Fruit fly (Drosophila melanogaster): ENCODE measurements around the gene kto.

kto gene

dm6 chr3L:19813075-19813903 lies 23.1 kb upstream of the kto start, which contains the start of gene Cyp305a1:
Gene Cyp305a1 (minus strand): TSS chr3L:19813339.
- TF ChIP-seq fkh (GFP tag; optimal IDR thresholded peaks at IDR 0.05): peak; percentile 82
- no peak for TF ChIP-seq Eip75B (GFP tag; optimal IDR thresholded peaks at IDR 0.05)

dm6 chr3L:19815472-19816150 lies 20.8 kb upstream of the kto start, which contains the start of gene cyc:
Gene cyc (minus strand): TSS chr3L:19815938.
- no peak for TF ChIP-seq CG11762 (GFP tag; optimal IDR thresholded peaks at IDR 0.05; ENCODE audit: insufficient read depth)
- TF ChIP-seq Blimp-1 (GFP tag; optimal IDR thresholded peaks at IDR 0.05): peak; percentile 5
- TF ChIP-seq CG6792 (GFP tag; optimal IDR thresholded peaks at IDR 0.05): no peak
- TF ChIP-seq Ets21C (GFP tag; optimal IDR thresholded peaks at IDR 0.05): no peak
- no peak for TF ChIP-seq CG32006 (GFP tag; optimal IDR thresholded peaks at IDR 0.05)
- TF ChIP-seq vri (GFP tag; optimal IDR thresholded peaks at IDR 0.05): no peak
- TF ChIP-seq Hr4 (GFP tag; optimal IDR thresholded peaks at IDR 0.05): no peak
- no peak for TF ChIP-seq fd59A (GFP tag; optimal IDR thresholded peaks at IDR 0.05)
- no peak for TF ChIP-seq ss (GFP tag; optimal IDR thresholded peaks at IDR 0.05)
- no peak for TF ChIP-seq spab (GFP tag; optimal IDR thresholded peaks at IDR 0.05)
- peak; percentile 28 for TF ChIP-seq lz (GFP tag; optimal IDR thresholded peaks at IDR 0.05)
- TF ChIP-seq net (GFP tag; optimal IDR thresholded peaks at IDR 0.05): no peak
- TF ChIP-seq Hr39 (GFP tag; optimal IDR thresholded peaks at IDR 0.05): no peak
- TF ChIP-seq cyc (GFP tag; optimal IDR thresholded peaks at IDR 0.05): no peak
- no peak for TF ChIP-seq pdm3 (GFP tag; optimal IDR thresholded peaks at IDR 0.05)
- no peak for TF ChIP-seq CG34406 (GFP tag; optimal IDR thresholded peaks at IDR 0.05)
- TF ChIP-seq CG3032 (tag; optimal IDR thresholded peaks at IDR 0.05): no peak
- no peak for TF ChIP-seq CG11294 (GFP tag; IDR thresholded peaks at IDR 0.05)
- TF ChIP-seq CG6854 (GFP tag; optimal IDR thresholded peaks at IDR 0.05): peak; percentile 74
- no peak for TF ChIP-seq CG4318 (GFP tag; optimal IDR thresholded peaks at IDR 0.05)
- TF ChIP-seq dsx (GFP tag; optimal IDR thresholded peaks at IDR 0.05; ENCODE audit: poor library complexity, severe bottlenecking): peak; percentile 85
- TF ChIP-seq fkh (GFP tag; optimal IDR thresholded peaks at IDR 0.05): no peak
- TF ChIP-seq CG6163 (GFP tag; IDR thresholded peaks at IDR 0.05): peak; percentile 56; the same call in 2 of the 3 replicates
- TF ChIP-seq dac (GFP tag; optimal IDR thresholded peaks at IDR 0.05): peak; percentile 33
- no peak for TF ChIP-seq CG3919 (GFP tag; optimal IDR thresholded peaks at IDR 0.05)
- TF ChIP-seq CG8632 (GFP tag; optimal IDR thresholded peaks at IDR 0.05): no peak
- no peak for TF ChIP-seq OdsH (GFP tag; optimal IDR thresholded peaks at IDR 0.05)
- no peak for TF ChIP-seq Met (GFP tag; optimal IDR thresholded peaks at IDR 0.05)
- no peak for TF ChIP-seq Hr38 (GFP tag; optimal IDR thresholded peaks at IDR 0.05)
- TF ChIP-seq CG7368 (GFP tag; optimal IDR thresholded peaks at IDR 0.05): no peak
- no peak for TF ChIP-seq fd85E (GFP tag; optimal IDR thresholded peaks at IDR 0.05)
- peak; percentile 54; the same call in 1 of the 2 replicates for TF ChIP-seq CG15336 (GFP tag; IDR thresholded peaks at IDR 0.05)
- no peak for TF ChIP-seq achi (GFP tag; optimal IDR thresholded peaks at IDR 0.05)
- no peak for TF ChIP-seq acj6 (GFP tag; optimal IDR thresholded peaks at IDR 0.05)
- no peak for TF ChIP-seq CG6276 (GFP tag; optimal IDR thresholded peaks at IDR 0.05)
- no peak for TF ChIP-seq Sox14 (GFP tag; optimal IDR thresholded peaks at IDR 0.05)
- TF ChIP-seq esn (GFP tag; optimal IDR thresholded peaks at IDR 0.05): peak; percentile 38
- no peak for TF ChIP-seq CG8319 (GFP tag; optimal IDR thresholded peaks at IDR 0.05)
- TF ChIP-seq salr (GFP tag; optimal IDR thresholded peaks at IDR 0.05): no peak
- TF ChIP-seq Sox15 (GFP tag; optimal IDR thresholded peaks at IDR 0.05): no peak
- no peak for TF ChIP-seq Eip93F (GFP tag; optimal IDR thresholded peaks at IDR 0.05)
- peak; percentile 47; the same call in 2 of the 3 replicates for TF ChIP-seq CG8119 (GFP tag; IDR thresholded peaks at IDR 0.05)
- TF ChIP-seq eg (GFP tag; IDR thresholded peaks at IDR 0.05): peak; percentile 32; the same call in 1 of the 3 replicates
- no peak for TF ChIP-seq CG11902 (GFP tag; optimal IDR thresholded peaks at IDR 0.05)
- peak; percentile 44 for TF ChIP-seq Lpt (GFP tag; optimal IDR thresholded peaks at IDR 0.05)
- no peak for TF ChIP-seq Ets96B (tag; optimal IDR thresholded peaks at IDR 0.05)

All from whole organism, prepupa.